Worm (Caenorhabditis elegans) whole organism, early embryonic: ENCODE measurements around the gene flp-10.

Experiments
- B0310.2 ChIP-seq: sonication (generic microtip); optimal IDR thresholded peaks from 2 replicates; lab custom pipeline; 2016; ENCODE audit warnings: mild to moderate bottlenecking, missing genetic modification characterization, missing compliant biosample characterization
- F13C5.2 ChIP-seq: sonication (generic microtip); optimal IDR thresholded peaks from 2 replicates; lab custom pipeline; 2017; ENCODE audit warnings: mild to moderate bottlenecking, missing genetic modification characterization, inconsistent platforms, missing compliant biosample characterization
- aly-1 ChIP-seq: sonication (generic microtip); optimal IDR thresholded peaks from 2 replicates; lab custom pipeline; 2016; ENCODE audit warnings: missing genetic modification characterization, missing compliant biosample characterization
- ama-1 ChIP-seq: fragments of 150-350 bp; optimal IDR thresholded peaks from 2 replicates; lab custom pipeline; 2014
- ceh-13 ChIP-seq: fragments of 200-800 bp; sonication (Bioruptor generic); optimal IDR thresholded peaks from 2 replicates; lab custom pipeline; 2018; ENCODE audit warnings: mild to moderate bottlenecking, missing genetic modification characterization, missing compliant biosample characterization
- ceh-36 ChIP-seq: sonication (generic microtip); optimal IDR thresholded peaks from 2 replicates; lab custom pipeline; 2016; ENCODE audit warnings: missing genetic modification characterization, inconsistent platforms, missing compliant biosample characterization
- ets-7 ChIP-seq: sonication (generic microtip); optimal IDR thresholded peaks from 2 replicates; lab custom pipeline; 2016; ENCODE audit warnings: missing genotype, missing genetic modification characterization, missing compliant biosample characterization
- flt-1 ChIP-seq: fragments of 200-800 bp; sonication (Bioruptor generic); IDR thresholded peaks from 2 replicates; pipeline ENCODE4 v1.3.6; 2022; ENCODE audit warnings: missing genetic modification characterization, missing compliant biosample characterization
- hmbx-1 ChIP-seq: sonication (generic microtip); optimal IDR thresholded peaks from 2 replicates; lab custom pipeline; 2016; ENCODE audit warnings: mild to moderate bottlenecking, missing genetic modification characterization, missing compliant biosample characterization
- hmg-4 ChIP-seq: fragments of 200-800 bp; sonication (Bioruptor generic); optimal IDR thresholded peaks from 2 replicates; lab custom pipeline; 2018; ENCODE audit warnings: mild to moderate bottlenecking, missing genetic modification characterization, missing compliant biosample characterization
- hnd-1 ChIP-seq: sonication (generic microtip); optimal IDR thresholded peaks from 2 replicates; lab custom pipeline; 2016; ENCODE audit warnings: missing genetic modification characterization, missing compliant biosample characterization
- pes-1 ChIP-seq: fragments of 200-800 bp; sonication (Bioruptor generic); IDR thresholded peaks from 2 replicates; pipeline ENCODE4 v1.3.6; 2022; ENCODE audit warnings: missing genetic modification reagents, missing genetic modification characterization, missing compliant biosample characterization
- scrt-1 ChIP-seq: fragments of 200-800 bp; sonication (Bioruptor generic); IDR thresholded peaks from 2 replicates; pipeline ENCODE4 v1.3.6; 2022; ENCODE audit warnings: missing genetic modification characterization, missing compliant biosample characterization
- sea-1 ChIP-seq: fragments of 200-800 bp; sonication (Bioruptor generic); conservative IDR thresholded peaks from 2 replicates; pipeline ENCODE4 v1.3.6; 2022; ENCODE audit warnings: missing genetic modification characterization, missing compliant biosample characterization
- tbx-11 ChIP-seq: fragments of 200-800 bp; sonication (Bioruptor generic); IDR thresholded peaks from 2 replicates; pipeline ENCODE4 v1.3.6; 2022; ENCODE audit warnings: missing genetic modification characterization, missing compliant biosample characterization
- tbx-37 ChIP-seq: fragments of 200-800 bp; sonication (Bioruptor generic); conservative IDR thresholded peaks from 2 replicates; pipeline ENCODE4 v1.3.6; 2022; ENCODE audit warnings: missing genetic modification reagents, missing genetic modification characterization, missing compliant biosample characterization
- tra-4 ChIP-seq: sonication (generic microtip); optimal IDR thresholded peaks from 2 replicates; lab custom pipeline; 2017; ENCODE audit warnings: missing genetic modification characterization, missing compliant biosample characterization

Gene flp-10

DNA sequence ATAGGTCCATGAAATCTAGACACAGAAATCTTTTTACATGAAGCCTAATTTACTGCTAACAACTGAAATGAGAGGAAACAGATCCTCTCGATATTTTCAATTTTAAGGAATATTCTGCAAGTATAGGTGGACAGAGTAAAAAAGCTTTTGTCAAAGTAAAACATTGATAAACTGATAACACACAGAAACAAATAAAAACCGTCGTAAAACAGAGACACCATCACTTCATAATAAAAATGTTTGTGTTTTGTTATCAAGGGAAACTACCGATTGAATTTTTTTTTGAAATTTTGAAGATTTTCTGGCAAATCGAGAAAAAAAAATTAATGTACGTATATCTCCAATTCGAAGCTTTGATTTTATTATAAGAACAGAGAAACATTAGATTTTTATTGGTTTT lies 12.5 kb downstream of the flp-10 start:
- TF ChIP-seq ceh-36 (tag; lab: Kevin White, UChicago) (no peak), sea-1 (GFP tag; lab: Robert Waterston, UW) (no peak), pes-1 (no peak), B0310.2 (tag; lab: Kevin White, UChicago) (no peak), tra-4 (tag; lab: Kevin White, UChicago) (no peak), aly-1 (no peak), scrt-1 (no peak), hmg-4 (GFP tag; lab: Kevin White, UChicago) (no peak), tbx-37 (GFP tag; lab: Robert Waterston, UW) (no peak), ama-1 (lab: Kevin White, UChicago) (no peak), F13C5.2 (no peak)

DNA sequence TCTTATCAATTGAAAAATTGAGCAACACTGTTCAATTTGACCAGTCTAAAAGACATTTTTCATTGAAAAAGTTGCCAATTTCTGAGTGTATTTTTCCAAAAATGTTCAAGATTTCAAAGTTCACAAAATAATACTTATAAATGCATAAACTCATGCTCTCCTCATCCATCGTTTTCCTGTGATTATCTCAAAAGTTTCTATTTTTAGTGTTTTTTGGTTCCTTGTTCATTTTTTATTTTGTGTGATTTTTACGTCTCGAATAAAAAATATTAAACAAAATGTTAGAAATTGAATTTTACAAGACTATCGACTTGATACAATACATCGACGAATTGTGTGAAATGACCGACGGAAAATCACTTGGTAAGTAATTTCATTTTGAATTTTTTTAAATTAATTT lies 13.0 kb downstream of the flp-10 start, which contains the start of gene atic-1:
atic-1 (plus strand) TSS at position 301 of the 400 bp plus-strand sequence.
- TF ChIP-seq ceh-36 (tag; lab: Kevin White, UChicago): no peak
- no peak for TF ChIP-seq tbx-37 (GFP tag; lab: Robert Waterston, UW)
- no peak for TF ChIP-seq hnd-1 (tag; lab: Kevin White, UChicago)
- TF ChIP-seq hmg-4 (GFP tag; lab: Kevin White, UChicago): no peak
- TF ChIP-seq ets-7 (tag; lab: Kevin White, UChicago): no peak
- no peak for TF ChIP-seq flt-1 (GFP tag; lab: Robert Waterston, UW)
- TF ChIP-seq tbx-11 (GFP tag; lab: Robert Waterston, UW): no peak
- no peak for TF ChIP-seq F13C5.2
- no peak for TF ChIP-seq aly-1
- no peak for TF ChIP-seq hmbx-1 (tag; lab: Kevin White, UChicago)
- no peak for TF ChIP-seq sea-1 (GFP tag; lab: Robert Waterston, UW)
- no peak for TF ChIP-seq tra-4 (tag; lab: Kevin White, UChicago)
- no peak for TF ChIP-seq scrt-1
- no peak for TF ChIP-seq ceh-13 (GFP tag; lab: Kevin White, UChicago)
- TF ChIP-seq B0310.2 (tag; lab: Kevin White, UChicago): no peak

DNA sequence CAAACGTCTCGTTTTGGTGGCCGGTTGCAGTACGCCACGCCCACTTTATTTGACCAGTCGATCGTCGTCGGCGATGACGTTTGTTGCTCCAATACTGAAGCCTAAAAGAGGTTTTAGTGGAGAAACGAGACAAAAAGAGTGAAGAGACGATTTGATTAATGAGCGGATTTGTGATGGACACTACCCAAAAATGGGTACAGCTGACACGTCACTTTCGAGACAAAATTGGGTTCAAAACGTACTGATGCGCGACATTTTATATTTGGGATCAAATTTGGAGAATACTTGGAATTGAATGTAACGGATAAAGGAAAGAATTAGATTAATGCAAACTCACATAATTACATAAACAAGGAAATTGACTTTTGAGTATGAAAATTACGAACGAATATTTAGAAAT lies 28.7 kb downstream of the flp-10 start, which contains the start of gene ilys-4:
ilys-4 (minus strand) TSS at position 101 of the 400 bp plus-strand sequence.
- TF ChIP-seq ets-7 (tag; lab: Kevin White, UChicago) (no peak), hnd-1 (tag; lab: Kevin White, UChicago) (no peak), pes-1 (no peak), tra-4 (tag; lab: Kevin White, UChicago) (no peak), tbx-11 (GFP tag; lab: Robert Waterston, UW) (no peak), ama-1 (lab: Kevin White, UChicago) (no peak), tbx-37 (GFP tag; lab: Robert Waterston, UW) (no peak), aly-1 (no peak), scrt-1 (no peak)

DNA sequence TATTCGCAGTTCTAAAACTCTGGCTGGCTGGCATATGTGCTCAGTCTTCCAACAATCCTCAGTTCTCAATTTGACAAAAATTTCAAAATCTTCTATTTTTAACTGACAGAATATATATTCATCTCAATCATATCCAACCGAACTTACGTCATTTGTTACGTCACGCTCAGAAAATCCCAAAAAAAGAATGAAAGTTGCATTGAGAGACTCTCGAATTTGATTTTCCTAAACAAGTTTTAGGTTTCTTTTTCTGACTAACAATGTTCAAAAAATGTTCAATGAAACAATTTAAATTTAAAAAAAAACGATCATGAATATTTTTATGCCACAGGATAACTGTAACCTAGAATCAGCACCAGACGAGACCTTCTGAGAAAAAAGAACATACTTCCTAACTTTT lies 29.2 kb downstream of the flp-10 start:
- TF ChIP-seq pes-1: no peak

DNA sequence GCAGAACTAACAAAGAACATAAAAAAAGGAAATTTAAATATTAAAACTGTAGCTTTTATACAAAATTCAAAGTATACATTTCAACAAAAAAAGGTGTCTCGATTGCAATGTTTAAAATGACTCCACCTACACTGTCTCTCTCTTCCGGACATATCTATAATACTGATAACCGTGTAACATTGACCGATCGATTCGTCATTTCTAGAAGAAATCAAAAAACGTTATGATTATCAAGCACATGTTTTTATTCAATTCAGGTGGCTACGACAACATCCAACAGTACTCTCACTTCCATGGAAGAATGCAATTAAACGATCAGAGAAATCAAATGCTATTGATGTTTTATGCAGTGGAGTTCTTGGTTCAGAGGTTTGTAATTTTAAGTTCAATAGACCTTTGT lies 29.8 kb downstream of the flp-10 start:
- no peak for TF ChIP-seq pes-1
- TF ChIP-seq B0310.2 (tag; lab: Kevin White, UChicago): no peak
- no peak for TF ChIP-seq tra-4 (tag; lab: Kevin White, UChicago)
- no peak for TF ChIP-seq tbx-11 (GFP tag; lab: Robert Waterston, UW)
- no peak for TF ChIP-seq hnd-1 (tag; lab: Kevin White, UChicago)

DNA sequence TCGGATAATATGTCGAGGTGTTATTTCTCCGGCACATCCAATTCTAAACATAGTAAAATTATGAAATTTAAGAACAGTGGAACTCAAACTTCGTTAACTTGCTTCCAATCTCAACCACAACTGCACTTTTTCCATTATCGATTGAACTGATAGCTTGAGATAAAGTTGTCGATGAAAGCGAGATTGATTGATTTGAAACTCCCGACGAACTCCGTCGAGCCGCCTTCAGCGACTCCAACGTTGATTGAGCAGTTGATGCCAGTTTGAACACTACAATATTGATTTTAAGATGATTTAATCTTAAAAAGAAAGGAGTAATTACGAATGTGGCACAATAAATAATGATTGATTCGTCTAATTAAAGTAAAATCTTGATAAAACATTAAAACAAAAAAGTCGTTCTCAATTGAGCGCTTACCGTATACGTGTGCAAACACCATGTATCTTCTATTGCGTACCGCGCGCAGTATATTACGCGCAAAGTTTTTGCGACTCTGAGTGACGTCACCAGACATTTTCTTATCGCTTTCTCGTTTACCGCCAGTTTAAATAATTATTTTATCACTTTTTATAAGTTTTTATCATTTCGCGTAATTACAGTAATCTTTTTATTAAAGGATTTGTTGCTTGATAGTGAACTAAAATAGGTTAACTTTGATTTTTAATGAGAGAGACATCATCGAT lies 33.7 kb downstream of the flp-10 start, which contains the start of gene arp-11:
arp-11 (minus strand) TSS at position 51 of the 684 bp plus-strand sequence.
- TF ChIP-seq ceh-13 (GFP tag; lab: Kevin White, UChicago) (no peak), F13C5.2 (peak; percentile 24)

DNA sequence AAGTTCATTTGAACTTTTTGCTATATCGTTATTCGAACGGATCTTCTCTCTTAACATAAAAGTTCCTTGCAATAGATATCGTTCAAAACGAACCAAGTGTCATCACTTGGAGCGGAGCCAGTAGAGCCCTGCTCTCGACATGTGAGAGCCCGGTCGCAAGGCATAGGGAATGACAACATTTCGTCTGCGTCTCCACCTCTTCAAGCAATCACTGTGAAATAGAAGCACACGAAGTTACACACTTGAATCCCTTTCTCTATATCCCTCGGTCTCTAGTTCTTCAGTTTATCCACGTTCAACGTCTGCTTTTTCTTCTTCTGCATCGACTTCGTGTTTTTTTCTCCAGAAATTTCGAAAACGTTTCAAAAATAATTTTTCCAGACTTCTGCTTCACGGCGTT lies 34.7 kb downstream of the flp-10 start, which contains the start of gene C49H3.6:
C49H3.6 (plus strand) TSS at position 380 of the 400 bp plus-strand sequence.
- TF ChIP-seq hmg-4 (GFP tag; lab: Kevin White, UChicago) (no peak), tbx-37 (GFP tag; lab: Robert Waterston, UW) (no peak)

DNA sequence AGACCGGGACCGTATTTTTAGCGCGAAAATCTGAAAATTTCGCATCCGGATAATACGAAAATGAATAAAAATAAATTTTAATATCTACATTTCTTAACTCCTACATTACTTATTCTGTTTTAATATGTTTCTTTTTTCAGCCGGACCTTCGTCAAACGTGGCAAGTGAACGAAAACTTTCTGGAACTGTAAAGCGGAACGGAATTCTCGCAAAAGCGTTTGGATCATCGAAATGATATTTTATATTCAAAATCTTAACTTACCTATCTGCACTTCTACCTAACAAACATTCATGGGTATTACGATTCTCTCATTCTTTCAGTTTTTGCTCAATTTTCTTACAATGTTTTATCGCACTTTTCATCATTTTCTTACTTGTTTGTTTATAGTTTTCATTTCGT lies 37.9 kb downstream of the flp-10 start:
- no peak for TF ChIP-seq ceh-36 (tag; lab: Kevin White, UChicago)
- no peak for TF ChIP-seq pes-1
- no peak for TF ChIP-seq flt-1 (GFP tag; lab: Robert Waterston, UW)
- no peak for TF ChIP-seq ceh-13 (GFP tag; lab: Kevin White, UChicago)
- no peak for TF ChIP-seq tbx-37 (GFP tag; lab: Robert Waterston, UW)
